Fruit fly (Drosophila melanogaster) whole organism, prepupa: ENCODE measurements around the gene ppk23.

Source experiments
- CG6163 ChIP-seq: fragments of 200-800 bp; sonication (Bioruptor generic); IDR thresholded peaks from 3 replicates; pipeline ENCODE4 v1.3.6; 2022; ENCODE audit warnings: missing biosample characterization, missing genetic modification characterization
- CG8319 ChIP-seq: fragments of 200-800 bp; sonication (Bioruptor generic); optimal IDR thresholded peaks from 3 replicates; lab custom pipeline; 2016; ENCODE audit warnings: missing biosample characterization, missing genetic modification characterization
- Eip78C ChIP-seq: fragments of 200-800 bp; sonication (Bioruptor generic); peaks from one replicate; lab custom pipeline; 2016; ENCODE audit warnings: missing biosample characterization, missing genetic modification characterization
- Hr38 ChIP-seq: sonication (Bioruptor generic); optimal IDR thresholded peaks from 2 replicates; lab custom pipeline; 2016; ENCODE audit warnings: missing biosample characterization, missing genetic modification characterization
- Hr4 ChIP-seq: fragments of 200-800 bp; sonication (Bioruptor generic); optimal IDR thresholded peaks from 3 replicates; lab custom pipeline; 2016; ENCODE audit warnings: missing biosample characterization, missing genetic modification characterization
- Lpt ChIP-seq: fragments of 200-800 bp; sonication (Bioruptor generic); optimal IDR thresholded peaks from 3 replicates; lab custom pipeline; 2016; ENCODE audit warnings: missing biosample characterization, missing genetic modification characterization
- cyc ChIP-seq: fragments of 200-800 bp; sonication (Bioruptor generic); optimal IDR thresholded peaks from 3 replicates; lab custom pipeline; 2016; ENCODE audit warnings: missing biosample characterization, missing genetic modification characterization
- dsx ChIP-seq: fragments of 200-800 bp; optimal IDR thresholded peaks from 3 replicates; lab custom pipeline; 2019; ENCODE audit warnings: missing biosample characterization, mild to moderate bottlenecking, missing genetic modification characterization, moderate library complexity; ENCODE audit not compliant: poor library complexity, severe bottlenecking
- lz ChIP-seq: fragments of 200-800 bp; sonication (Bioruptor generic); optimal IDR thresholded peaks from 3 replicates; lab custom pipeline; 2016; ENCODE audit warnings: missing biosample characterization, missing genetic modification characterization
- ss ChIP-seq, 2 experiments: fragments of 200-800 bp; sonication (Bioruptor generic); optimal IDR thresholded peaks; 2 replicates in 1 of 2; 3 replicates in 1 of 2; lab custom pipeline; 2017 to 2018; ENCODE audit warnings: mild to moderate bottlenecking in 2 of 2, missing biosample characterization in 2 of 2, missing genetic modification characterization in 2 of 2, moderate library complexity in 1 of 2
- vri ChIP-seq: fragments of 200-800 bp; sonication (Bioruptor generic); optimal IDR thresholded peaks from 3 replicates; lab custom pipeline; 2016; ENCODE audit warnings: missing biosample characterization, mild to moderate bottlenecking, missing genetic modification characterization

DNA sequence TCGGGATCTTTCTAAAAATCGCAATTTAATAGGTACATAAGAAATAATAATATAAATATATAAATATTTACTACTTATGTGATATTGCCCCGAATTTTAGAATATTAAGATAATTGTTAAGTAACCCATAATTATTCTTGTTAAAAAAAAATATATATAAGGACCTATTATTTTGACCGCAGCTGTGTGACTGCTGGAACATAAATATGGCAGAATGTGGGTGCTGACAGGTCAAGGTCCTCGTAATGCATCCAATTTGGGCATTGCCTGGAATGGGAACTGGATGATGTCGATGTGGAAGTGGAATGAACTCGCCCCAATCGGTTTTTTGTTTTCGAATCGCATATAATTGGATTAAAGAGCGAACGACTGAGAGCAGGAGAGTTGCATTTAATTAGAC lies 8.3 kb upstream of the ppk23 start:
- no peak for TF ChIP-seq Hr38 (GFP tag; lab: Kevin White, UChicago)
- no peak for TF ChIP-seq dsx (GFP tag; lab: Kevin White, UChicago)
- no peak for TF ChIP-seq Lpt (GFP tag; lab: Kevin White, UChicago)
- no peak for TF ChIP-seq ss (GFP tag; optimal IDR thresholded peaks at IDR 0.05; lab: Kevin White, UChicago)
- no peak for TF ChIP-seq Hr4 (GFP tag; lab: Kevin White, UChicago)
- TF ChIP-seq vri, result no peak
- no peak for TF ChIP-seq CG8319 (GFP tag; lab: Kevin White, UChicago)
- no peak for TF ChIP-seq Eip78C (GFP tag; lab: Kevin White, UChicago)
- no peak for TF ChIP-seq CG6163 (GFP tag; lab: Robert Waterston, UW)
- TF ChIP-seq lz (GFP tag; lab: Kevin White, UChicago), result no peak
- TF ChIP-seq cyc (GFP tag; lab: Kevin White, UChicago), result no peak
